Fruit fly (Drosophila melanogaster) whole organism, adult: ENCODE results near the gene Rab9.

Source experiments
- CG11617 ChIP-seq: fragments of 200-800 bp; sonication (Bioruptor generic); optimal IDR thresholded peaks from 2 replicates; lab custom pipeline; 2017; ENCODE audit warnings: mild to moderate bottlenecking, missing biosample characterization, missing genetic modification reagents, missing genetic modification characterization
- CG14711 ChIP-seq: fragments of 200-800 bp; sonication (Bioruptor generic); optimal IDR thresholded peaks from 2 replicates; lab custom pipeline; 2018; ENCODE audit warnings: missing biosample characterization, mild to moderate bottlenecking, missing genetic modification characterization, moderate library complexity
- CG7045 ChIP-seq: fragments of 200-800 bp; sonication (Bioruptor generic); optimal IDR thresholded peaks from 2 replicates; lab custom pipeline; 2017; ENCODE audit warnings: missing biosample characterization, mild to moderate bottlenecking, missing genetic modification characterization
- Clk ChIP-seq: fragments of 200-800 bp; sonication (Bioruptor generic); optimal IDR thresholded peaks from 2 replicates; lab custom pipeline; 2017; ENCODE audit warnings: missing biosample characterization, missing genetic modification characterization
- Crg-1 ChIP-seq: fragments of 200-800 bp; sonication (Bioruptor generic); optimal IDR thresholded peaks from 2 replicates; lab custom pipeline; 2016; ENCODE audit warnings: missing biosample characterization, missing genetic modification characterization
- bab1 ChIP-seq: fragments of 200-800 bp; sonication (Bioruptor generic); optimal IDR thresholded peaks from 3 replicates; lab custom pipeline; 2019; ENCODE audit warnings: missing biosample characterization, mild to moderate bottlenecking, missing genetic modification characterization, moderate library complexity
- kay ChIP-seq: fragments of 200-800 bp; sonication (Bioruptor generic); peaks from one replicate; lab custom pipeline; 2016; ENCODE audit warnings: missing biosample characterization, missing genetic modification characterization, borderline replicate concordance
- ovo ChIP-seq: fragments of 200-800 bp; sonication (Bioruptor generic); optimal IDR thresholded peaks from 2 replicates; lab custom pipeline; 2016; ENCODE audit warnings: missing biosample characterization, missing genetic modification characterization
- tj ChIP-seq: fragments of 200-800 bp; sonication (Bioruptor generic); optimal IDR thresholded peaks from 3 replicates; lab custom pipeline; 2017; ENCODE audit warnings: missing biosample characterization, mild to moderate bottlenecking, missing genetic modification characterization, moderate library complexity
- toe ChIP-seq: fragments of 200-800 bp; sonication (Bioruptor generic); optimal IDR thresholded peaks from 2 replicates; lab custom pipeline; 2016; ENCODE audit warnings: missing biosample characterization, missing genetic modification characterization

DNA sequence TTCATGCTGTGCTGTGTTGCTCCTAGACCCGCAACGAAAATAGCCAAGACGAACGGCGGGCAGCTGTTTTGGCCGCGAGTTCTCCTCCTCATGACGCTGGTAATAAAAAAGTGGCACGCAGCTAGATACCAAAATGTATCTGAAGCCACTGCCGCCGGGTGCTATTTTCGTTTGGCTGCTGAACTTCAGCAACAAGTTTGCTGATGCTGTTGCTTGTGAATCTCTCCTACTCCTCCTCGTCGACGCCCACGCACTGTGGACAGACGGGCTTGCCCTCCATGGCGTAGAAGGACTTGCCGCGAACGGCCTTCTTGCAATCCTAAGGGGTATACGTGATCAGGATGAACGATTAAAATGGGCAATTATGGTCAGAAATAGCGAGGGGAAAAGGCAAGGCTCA, 29.0 kb upstream of the Rab9 start:
- TF ChIP-seq CG11617, result no peak
- TF ChIP-seq toe (GFP tag; lab: Kevin White, UChicago), result no peak
- TF ChIP-seq CG7045 (GFP tag; lab: Kevin White, UChicago), result no peak
- no peak for TF ChIP-seq tj
- no peak for TF ChIP-seq bab1 (GFP tag; lab: Kevin White, UChicago)
- TF ChIP-seq CG14711 (tag; lab: Kevin White, UChicago), result no peak
- TF ChIP-seq Crg-1 (GFP tag; lab: Kevin White, UChicago), result no peak
- no peak for TF ChIP-seq kay (GFP tag; lab: Kevin White, UChicago)
- TF ChIP-seq ovo, result no peak
- no peak for TF ChIP-seq Clk (GFP tag; lab: Kevin White, UChicago)
